Fruit fly (Drosophila melanogaster): ENCODE measurements around the gene Dhc1.
A peak's percentile ranks its signal among the peaks of the same experiment; 100 is the strongest.

DNA sequence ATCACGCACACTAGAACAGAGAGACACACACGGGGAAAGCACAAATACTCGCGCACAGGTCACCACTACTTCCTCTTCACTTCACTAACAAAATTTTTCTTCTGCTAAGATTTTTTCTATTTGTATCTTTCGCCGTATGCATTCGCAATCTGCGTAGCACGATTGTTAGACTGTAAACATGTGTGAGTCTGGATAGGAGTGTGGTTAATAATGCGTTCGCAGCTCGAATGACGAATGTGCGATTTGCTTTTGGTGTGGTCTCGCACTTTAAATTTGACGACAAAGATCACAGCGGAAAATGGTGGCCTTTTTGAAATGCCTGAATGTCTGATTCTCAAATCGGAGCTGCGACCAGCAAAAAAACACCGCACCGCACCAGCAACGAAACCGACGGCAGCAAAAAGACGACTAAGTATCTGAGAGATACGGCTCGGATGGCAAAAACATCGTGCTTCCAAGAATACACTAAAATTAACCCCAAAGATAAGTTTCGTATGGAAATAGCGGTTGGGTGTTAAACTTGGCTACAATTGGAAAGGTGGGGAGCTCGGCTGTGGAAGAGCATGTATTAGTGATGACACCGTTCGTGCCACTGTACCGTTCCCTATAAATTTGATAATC is 30.7 kb upstream of the Dhc1 start, which contains the start of gene Unc-115a:
- TF ChIP-seq CTCF (optimal IDR thresholded peaks at IDR 0.05), result peak; percentile 69 to 72
- no peak for TF ChIP-seq CG8478 (optimal IDR thresholded peaks at IDR 0.05)

Measured in S2 (cell line).